Worm (Caenorhabditis elegans) whole organism, L2 larva: ENCODE measurements around the gene F01G4.4.

Experiments
- ceh-16 ChIP-seq: fragments of 150-350 bp; optimal IDR thresholded peaks from 2 replicates; lab custom pipeline; 2014; ENCODE audit warnings: missing biosample characterization, missing genetic modification characterization
- ceh-82 ChIP-seq: fragments of 150-350 bp; optimal IDR thresholded peaks from 2 replicates; lab custom pipeline; 2014; ENCODE audit warnings: missing biosample characterization, missing genetic modification characterization
- elt-3 ChIP-seq: sonication (generic microtip); optimal IDR thresholded peaks from 2 replicates; lab custom pipeline; 2017; ENCODE audit warnings: missing biosample characterization, missing genetic modification characterization
- lin-39 ChIP-seq: fragments of 150-350 bp; optimal IDR thresholded peaks from 2 replicates; lab custom pipeline; 2014; ENCODE audit warnings: missing biosample characterization, missing genetic modification reagents, missing genetic modification characterization

- no peak for TF ChIP-seq ceh-82 (tag; lab: Kevin White, UChicago)
- TF ChIP-seq elt-3 (tag; lab: Kevin White, UChicago), result no peak
- TF ChIP-seq ceh-16 (tag; lab: Kevin White, UChicago), result no peak
- TF ChIP-seq lin-39 (tag; lab: Kevin White, UChicago), result no peak
These were observed 30.5 kb upstream of the F01G4.4 start, which contains the start of gene clc-9 for ce11 chrIV:11112641-11113040.
